Worm (Caenorhabditis elegans) whole organism, young adult: ENCODE data around the gene F22F4.9.

Source experiments
- akir-1 ChIP-seq: fragments of 200-800 bp; sonication (Bioruptor generic); optimal IDR thresholded peaks from 2 replicates; lab custom pipeline; 2018; ENCODE audit warnings: mild to moderate bottlenecking, missing genetic modification characterization, moderate library complexity, missing compliant biosample characterization
- ama-1 ChIP-seq, 3 experiments: fragments of 150-350 bp in 1 of 3; sonication (generic microtip) in 2 of 3; optimal IDR thresholded peaks; 2 replicates each; lab custom pipeline; 2014 to 2018; ENCODE audit warnings: missing biosample characterization in 2 of 3, missing genetic modification characterization in 2 of 3, missing genetic modification reagents in 2 of 3
- aptf-3 ChIP-seq: fragments of 200-800 bp; sonication (Bioruptor generic); IDR thresholded peaks from 2 replicates; pipeline ENCODE4 v1.3.6; 2022; ENCODE audit warnings: missing genetic modification characterization, missing compliant biosample characterization
- cebp-1 ChIP-seq, 2 experiments: fragments of 200-800 bp in 1 of 2; sonication (Bioruptor generic) in 1 of 2; sonication (generic microtip) in 1 of 2; IDR thresholded peaks in 1 of 2; optimal IDR thresholded peaks in 1 of 2; 2 replicates each; pipeline versions ENCODE4 v1.3.6 to Lab custom; 2017 to 2022; ENCODE audit warnings: missing compliant biosample characterization in 2 of 2, missing genetic modification characterization in 2 of 2, mild to moderate bottlenecking in 1 of 2, missing genetic modification reagents in 1 of 2, moderate library complexity in 1 of 2
- fkh-3 ChIP-seq: sonication (generic microtip); optimal IDR thresholded peaks from 2 replicates; lab custom pipeline; 2016; ENCODE audit warnings: mild to moderate bottlenecking, missing genetic modification characterization, missing compliant biosample characterization
- hrde-1 ChIP-seq: sonication (generic microtip); optimal IDR thresholded peaks from 2 replicates; lab custom pipeline; 2016; ENCODE audit warnings: missing genetic modification characterization, mild to moderate bottlenecking, missing compliant biosample characterization, moderate library complexity, missing genotype, missing genetic modification reagents, borderline replicate concordance
- let-607 ChIP-seq, 2 experiments: fragments of 200-800 bp in 1 of 2; sonication (Bioruptor generic) in 1 of 2; sonication (generic microtip) in 1 of 2; optimal IDR thresholded peaks; 2 replicates each; lab custom pipeline; 2016 to 2018; ENCODE audit warnings: mild to moderate bottlenecking in 2 of 2, missing compliant biosample characterization in 2 of 2, missing genetic modification characterization in 2 of 2, moderate library complexity in 2 of 2, missing genotype in 1 of 2
- madf-10 ChIP-seq: sonication (generic microtip); optimal IDR thresholded peaks from 2 replicates; lab custom pipeline; 2016; ENCODE audit warnings: mild to moderate bottlenecking, missing genetic modification characterization, missing compliant biosample characterization
- mcd-1 ChIP-seq: fragments of 200-800 bp; sonication (Bioruptor generic); IDR thresholded peaks from 2 replicates; pipeline ENCODE4 v1.3.6; 2022; ENCODE audit warnings: missing genetic modification reagents, missing genetic modification characterization, missing compliant biosample characterization
- mel-28 ChIP-seq: sonication (generic microtip); optimal IDR thresholded peaks from 2 replicates; lab custom pipeline; 2016; ENCODE audit warnings: borderline replicate concordance, mild to moderate bottlenecking, missing genetic modification characterization, missing compliant biosample characterization
- mxl-1 ChIP-seq: sonication (generic microtip); optimal IDR thresholded peaks from 2 replicates; lab custom pipeline; 2016; ENCODE audit warnings: missing genetic modification characterization, missing compliant biosample characterization
- unc-130 ChIP-seq: sonication (generic microtip); optimal IDR thresholded peaks from 2 replicates; lab custom pipeline; 2016; ENCODE audit warnings: missing genetic modification reagents, missing genetic modification characterization, missing compliant biosample characterization
- ztf-25 ChIP-seq: fragments of 200-800 bp; sonication (Bioruptor generic); IDR thresholded peaks from 2 replicates; pipeline ENCODE4 v1.3.6; 2022; ENCODE audit warnings: missing genetic modification reagents, missing genetic modification characterization, missing compliant biosample characterization

DNA sequence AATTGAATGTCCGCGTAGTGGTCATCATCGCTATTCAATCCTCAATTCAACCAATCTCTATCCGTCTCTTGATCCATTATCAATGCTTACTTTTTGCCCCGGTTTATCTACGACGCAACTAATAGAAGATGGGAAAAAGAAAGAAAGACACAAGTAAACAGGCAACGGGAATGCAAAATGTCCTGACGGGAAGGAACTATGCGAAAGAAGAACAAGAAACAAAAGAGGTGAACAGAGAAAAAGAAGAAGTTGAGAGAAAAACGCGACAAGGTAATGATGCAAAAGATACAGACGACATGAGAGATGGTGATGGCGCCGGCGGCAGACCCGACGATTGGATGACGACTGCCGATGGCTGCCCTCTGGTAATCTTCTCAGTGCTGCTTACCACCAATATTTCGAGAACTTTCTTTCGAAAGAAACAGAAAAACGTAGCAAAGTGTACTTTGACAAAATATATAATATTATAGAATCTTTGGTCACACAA is 42.7 kb upstream of the F22F4.9 start:
- no peak for TF ChIP-seq cebp-1 (GFP tag; IDR thresholded peaks at IDR 0.05; lab: Robert Waterston, UW)
- TF ChIP-seq cebp-1 (tag; optimal IDR thresholded peaks at IDR 0.05; lab: Kevin White, UChicago): peak; percentile 72
- no peak for TF ChIP-seq ztf-25
- TF ChIP-seq unc-130: no peak
- no peak for TF ChIP-seq aptf-3 (GFP tag; lab: Robert Waterston, UW)
- TF ChIP-seq mxl-1 (tag; lab: Kevin White, UChicago): no peak
- TF ChIP-seq mel-28 (tag; lab: Kevin White, UChicago): no peak
- peak in 1 of 2 experiments; percentile 65 for TF ChIP-seq let-607 (tag; optimal IDR thresholded peaks at IDR 0.05; lab: Kevin White, UChicago)
- peak; percentile 52 for TF ChIP-seq madf-10 (tag; lab: Kevin White, UChicago)
- TF ChIP-seq hrde-1 (tag; lab: Kevin White, UChicago): no peak
- TF ChIP-seq akir-1 (GFP tag; lab: Kevin White, UChicago): no peak
- no peak for TF ChIP-seq ama-1 (optimal IDR thresholded peaks at IDR 0.05; lab: Kevin White, UChicago)
- TF ChIP-seq ama-1 (GFP tag; optimal IDR thresholded peaks at IDR 0.05; lab: Kevin White, UChicago): no peak
- no peak for TF ChIP-seq mcd-1
- no peak for TF ChIP-seq fkh-3 (tag; lab: Kevin White, UChicago)
